Fruit fly (Drosophila melanogaster) whole organism, pupa: Measurements from ENCODE around the gene CG32243.

Experiments used
- CG10348 ChIP-seq: fragments of 200-800 bp; sonication (Bioruptor generic); IDR thresholded peaks from 2 replicates; pipeline ENCODE4 v1.3.6; 2022; ENCODE audit warnings: missing biosample characterization, missing genetic modification characterization
- CG13204 ChIP-seq: fragments of 200-800 bp; sonication (Bioruptor generic); optimal IDR thresholded peaks from 2 replicates; lab custom pipeline; 2018; ENCODE audit warnings: missing biosample characterization, mild to moderate bottlenecking, missing genetic modification characterization, moderate library complexity
- CG14655 ChIP-seq: fragments of 200-800 bp; sonication (Bioruptor generic); optimal IDR thresholded peaks from 3 replicates; lab custom pipeline; 2017; ENCODE audit warnings: mild to moderate bottlenecking, missing biosample characterization, missing genetic modification reagents, missing genetic modification characterization
- CG17806 ChIP-seq: fragments of 200-800 bp; sonication (Bioruptor generic); optimal IDR thresholded peaks from 2 replicates; lab custom pipeline; 2018; ENCODE audit warnings: missing biosample characterization, mild to moderate bottlenecking, missing genetic modification characterization, moderate library complexity
- CG34367 ChIP-seq: fragments of 200-800 bp; sonication (Bioruptor generic); optimal IDR thresholded peaks from 2 replicates; lab custom pipeline; 2018; ENCODE audit warnings: missing biosample characterization, mild to moderate bottlenecking, missing genetic modification characterization
- CG8159 ChIP-seq: fragments of 200-800 bp; sonication (Bioruptor generic); optimal IDR thresholded peaks from 3 replicates; lab custom pipeline; 2018; ENCODE audit warnings: missing biosample characterization, mild to moderate bottlenecking, missing genetic modification characterization, moderate library complexity
- CG9948 ChIP-seq: fragments of 200-800 bp; sonication (Bioruptor generic); optimal IDR thresholded peaks from 2 replicates; lab custom pipeline; 2018; ENCODE audit warnings: missing biosample characterization, mild to moderate bottlenecking, missing genetic modification characterization, moderate library complexity
- D1 ChIP-seq: fragments of 200-800 bp; sonication (Bioruptor generic); optimal IDR thresholded peaks from 2 replicates; lab custom pipeline; 2018; ENCODE audit warnings: missing biosample characterization, mild to moderate bottlenecking, missing genetic modification characterization, moderate library complexity
- EcR ChIP-seq: fragments of 200-800 bp; sonication (Bioruptor generic); optimal IDR thresholded peaks from 3 replicates; lab custom pipeline; 2019; ENCODE audit warnings: missing biosample characterization, missing genetic modification characterization, mild to moderate bottlenecking, moderate library complexity, missing genetic modification reagents
- Pif1A ChIP-seq: fragments of 200-800 bp; sonication (Bioruptor generic); optimal IDR thresholded peaks from 3 replicates; lab custom pipeline; 2016; ENCODE audit warnings: missing biosample characterization, missing genetic modification characterization
- Snoo ChIP-seq: fragments of 200-800 bp; sonication (Bioruptor generic); optimal IDR thresholded peaks from 3 replicates; lab custom pipeline; 2017; ENCODE audit warnings: missing biosample characterization, mild to moderate bottlenecking, missing genetic modification characterization, inconsistent platforms
- fd96Ca ChIP-seq: fragments of 200-800 bp; sonication (Bioruptor generic); IDR thresholded peaks from 3 replicates; pipeline ENCODE4 v1.3.6; 2022; ENCODE audit warnings: missing biosample characterization, missing genetic modification characterization
- gl ChIP-seq: fragments of 200-800 bp; sonication (Bioruptor generic); optimal IDR thresholded peaks from 2 replicates; lab custom pipeline; 2018; ENCODE audit warnings: missing biosample characterization, mild to moderate bottlenecking, missing genetic modification characterization

DNA sequence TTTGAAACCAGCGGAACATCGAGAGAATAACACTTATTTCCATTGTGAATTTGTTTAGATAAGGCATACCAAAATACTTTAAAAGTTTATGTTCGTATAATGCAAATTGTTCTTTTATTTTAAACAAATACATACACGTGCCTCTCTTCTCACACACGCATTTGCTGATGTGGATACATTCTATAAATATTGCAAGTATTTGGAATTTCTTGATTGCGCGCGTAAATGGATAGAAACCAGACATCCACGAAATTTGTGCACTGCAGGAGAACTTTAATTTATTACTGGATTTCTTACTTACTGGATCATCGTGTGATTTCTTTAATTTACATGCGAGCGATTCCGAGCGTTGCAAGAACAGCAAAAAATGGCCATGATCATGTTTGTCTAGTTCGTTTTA lies 3.6 kb upstream of the CG32243 start:
- no peak for TF ChIP-seq gl
- no peak for TF ChIP-seq Snoo (tag; lab: Kevin White, UChicago)
- TF ChIP-seq CG8159 (tag; lab: Kevin White, UChicago) = no peak
- TF ChIP-seq CG34367 = no peak
- TF ChIP-seq CG10348 (GFP tag; lab: Robert Waterston, UW) = no peak
- no peak for TF ChIP-seq CG9948
- no peak for TF ChIP-seq D1 (tag; lab: Kevin White, UChicago)
- TF ChIP-seq fd96Ca = no peak
- no peak for TF ChIP-seq CG17806 (tag; lab: Kevin White, UChicago)
- TF ChIP-seq CG13204 = no peak
- no peak for TF ChIP-seq EcR
- no peak for TF ChIP-seq CG14655 (GFP tag; lab: Kevin White, UChicago)
- no peak for TF ChIP-seq Pif1A (GFP tag; lab: Kevin White, UChicago)
